Fruit fly (Drosophila melanogaster): ENCODE measurements around the gene boi.

boi gene

DNA sequence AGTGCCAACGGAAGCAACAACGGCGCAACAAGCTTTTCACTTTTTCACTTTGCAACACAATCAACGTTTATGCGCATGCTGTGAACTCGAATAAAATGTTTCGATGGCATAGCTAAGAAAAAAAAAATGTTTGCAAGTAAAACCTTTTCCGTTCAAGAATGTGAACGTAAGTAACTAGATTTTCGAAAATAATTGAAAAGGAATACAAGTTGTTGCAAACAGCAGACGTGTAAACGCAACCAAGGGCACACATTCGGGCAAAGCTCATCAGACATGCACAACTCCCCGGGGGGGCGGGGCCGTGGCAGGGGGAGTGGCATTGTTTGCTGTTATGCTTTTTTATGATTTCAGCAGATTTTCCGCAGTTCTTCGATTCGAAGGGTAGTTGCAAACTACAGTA is 48.5 kb upstream of the boi start (continued):
- TF ChIP-seq CG10366 (GFP tag; IDR thresholded peaks at IDR 0.05) (no peak; the same call in 1 of the 2 replicates), Ets97D (GFP tag; optimal IDR thresholded peaks at IDR 0.05) (no peak), CG10959 (GFP tag; IDR thresholded peaks at IDR 0.05) (no peak), CG6689 (GFP tag; IDR thresholded peaks at IDR 0.05) (peak; percentile 47), CG11723 (GFP tag; optimal IDR thresholded peaks at IDR 0.05) (no peak), Deaf1 (tag; optimal IDR thresholded peaks at IDR 0.05) (no peak), fu2 (GFP tag; optimal IDR thresholded peaks at IDR 0.05) (no peak), h (optimal IDR thresholded peaks at IDR 0.05) (no peak), ken (GFP tag; IDR thresholded peaks at IDR 0.05) (no peak), CG8478 (optimal IDR thresholded peaks at IDR 0.05) (no peak), run (tag; optimal IDR thresholded peaks at IDR 0.05) (no peak), z (GFP tag; IDR thresholded peaks at IDR 0.05) (no peak), Sox100B (GFP tag; optimal IDR thresholded peaks at IDR 0.05) (peak; percentile 11), sima (GFP tag; optimal IDR thresholded peaks at IDR 0.05) (no peak), sisA (GFP tag; IDR thresholded peaks at IDR 0.05) (0 out of 2 replicates have a peak, but pooled peaks have one; percentile 22), CG5180 (GFP tag; optimal IDR thresholded peaks at IDR 0.05) (no peak), CG12744 (GFP tag; optimal IDR thresholded peaks at IDR 0.05) (no peak), CG17361 (GFP tag; IDR thresholded peaks at IDR 0.05) (no peak), tll (GFP tag; optimal IDR thresholded peaks at IDR 0.05) (no peak), CG12155 (GFP tag; optimal IDR thresholded peaks at IDR 0.05) (no peak), en (GFP tag; optimal IDR thresholded peaks at IDR 0.05) (no peak), CG31441 (GFP tag; IDR thresholded peaks at IDR 0.05) (peak; percentile 10; the same call in 1 of the 2 replicates), Max (GFP tag; optimal IDR thresholded peaks at IDR 0.05) (no peak), trem (tag; optimal IDR thresholded peaks at IDR 0.05) (no peak), CG10543 (GFP tag; optimal IDR thresholded peaks at IDR 0.05) (no peak), CG14667 (GFP tag; IDR thresholded peaks at IDR 0.05) (no peak), insv (GFP tag; optimal IDR thresholded peaks at IDR 0.05) (no peak), CG15073 (GFP tag; optimal IDR thresholded peaks at IDR 0.05) (no peak), unpg (GFP tag; optimal IDR thresholded peaks at IDR 0.05) (peak; percentile 34), Hr39 (optimal IDR thresholded peaks at IDR 0.05) (peak; percentile 51), B-H2 (GFP tag; optimal IDR thresholded peaks at IDR 0.05) (no peak), al (GFP tag; IDR thresholded peaks at IDR 0.05) (no peak), CG9797 (GFP tag; optimal IDR thresholded peaks at IDR 0.05) (no peak), CG8388 (GFP tag; optimal IDR thresholded peaks at IDR 0.05) (peak; percentile 16), Vsx1 (GFP tag; optimal IDR thresholded peaks at IDR 0.05) (no peak), CG2712 (tag; optimal IDR thresholded peaks at IDR 0.05) (no peak), CG17829 (tag; optimal IDR thresholded peaks at IDR 0.05) (no peak), CG11398 (GFP tag; optimal IDR thresholded peaks at IDR 0.05) (no peak), CG6175 (GFP tag; IDR thresholded peaks at IDR 0.05) (no peak), Bgb (GFP tag; IDR thresholded peaks at IDR 0.05; ENCODE audit: partially characterized antibody) (no peak), Dfd (GFP tag; optimal IDR thresholded peaks at IDR 0.05) (no peak), CG2202 (tag; optimal IDR thresholded peaks at IDR 0.05) (no peak), Elba2 (GFP tag; optimal IDR thresholded peaks at IDR 0.05) (no peak), CkIIα-i1 (GFP tag; IDR thresholded peaks at IDR 0.05) (no peak), CG10979 (tag; optimal IDR thresholded peaks at IDR 0.05) (peak; percentile 17), hb (GFP tag; IDR thresholded peaks at IDR 0.05; ENCODE audit: partially characterized antibody) (no peak), Dip2 (GFP tag; IDR thresholded peaks at IDR 0.05) (no peak), CG3838 (GFP tag; optimal IDR thresholded peaks at IDR 0.05) (no peak), dpn (GFP tag; optimal IDR thresholded peaks at IDR 0.05) (no peak), CG3281 (GFP tag; optimal IDR thresholded peaks at IDR 0.05) (no peak), CG11504 (tag; optimal IDR thresholded peaks at IDR 0.05) (no peak), Doc2 (GFP tag; IDR thresholded peaks at IDR 0.05) (no peak), HLHmδ (GFP tag; optimal IDR thresholded peaks at IDR 0.05) (no peak)

Measured in whole organism, embryonic.